Worm (Caenorhabditis elegans) whole organism, L1 larva: ENCODE data around the gene ubq-2.

Experiments used
- C04F5.9 ChIP-seq: sonication (generic microtip); optimal IDR thresholded peaks from 2 replicates; lab custom pipeline; 2016; ENCODE audit warnings: missing genetic modification characterization, missing compliant biosample characterization
- C16A3.4 ChIP-seq: fragments of 150-350 bp; optimal IDR thresholded peaks from 2 replicates; lab custom pipeline; 2014; ENCODE audit warnings: missing biosample characterization, missing genetic modification characterization
- Y116A8C.19 ChIP-seq: sonication (generic microtip); optimal IDR thresholded peaks from 2 replicates; lab custom pipeline; 2016; ENCODE audit warnings: missing compliant biosample characterization, missing genetic modification characterization, borderline replicate concordance
- aha-1 ChIP-seq: fragments of 150-350 bp; optimal IDR thresholded peaks from 2 replicates; lab custom pipeline; 2014; ENCODE audit warnings: missing biosample characterization, missing genetic modification characterization
- ama-1 ChIP-seq: fragments of 150-350 bp; optimal IDR thresholded peaks from 2 replicates; lab custom pipeline; 2014
- blmp-1 ChIP-seq: fragments of 150-350 bp; optimal IDR thresholded peaks from 2 replicates; lab custom pipeline; 2014; ENCODE audit warnings: missing biosample characterization, missing genetic modification characterization
- ceh-8 ChIP-seq: fragments of 200-800 bp; sonication (Bioruptor generic); optimal IDR thresholded peaks from 2 replicates; lab custom pipeline; 2018; ENCODE audit warnings: mild to moderate bottlenecking, missing genetic modification characterization, moderate library complexity, missing compliant biosample characterization
- ceh-88 ChIP-seq: fragments of 200-800 bp; sonication (Bioruptor generic); IDR thresholded peaks from 2 replicates; pipeline ENCODE4 v1.3.6; 2022; ENCODE audit warnings: missing genetic modification characterization, missing compliant biosample characterization
- ces-1 ChIP-seq: fragments of 150-350 bp; optimal IDR thresholded peaks from 2 replicates; lab custom pipeline; 2014; ENCODE audit warnings: missing biosample characterization, missing genetic modification reagents, missing genetic modification characterization
- dsc-1 ChIP-seq: sonication (generic microtip); optimal IDR thresholded peaks from 2 replicates; lab custom pipeline; 2016; ENCODE audit warnings: mild to moderate bottlenecking, missing genetic modification characterization, missing compliant biosample characterization
- efl-1 ChIP-seq, 4 experiments: fragments of 150-350 bp; optimal IDR thresholded peaks in 3 of 4; peaks in 1 of 4; 1 replicate in 1 of 4; 2 replicates in 3 of 4; lab custom pipeline; 2014; ENCODE audit warnings: missing biosample characterization in 2 of 4, missing genetic modification characterization in 2 of 4, missing genetic modification reagents in 2 of 4
- efl-3 ChIP-seq: fragments of 200-800 bp; sonication (Bioruptor generic); optimal IDR thresholded peaks from 2 replicates; lab custom pipeline; 2018; ENCODE audit warnings: mild to moderate bottlenecking, missing genetic modification characterization, missing compliant biosample characterization
- egl-13 ChIP-seq: sonication (generic microtip); optimal IDR thresholded peaks from 2 replicates; lab custom pipeline; 2016; ENCODE audit warnings: missing genotype, missing genetic modification reagents, missing genetic modification characterization, missing compliant biosample characterization
- elt-2 ChIP-seq: sonication (generic microtip); optimal IDR thresholded peaks from 2 replicates; lab custom pipeline; 2016; ENCODE audit warnings: missing genetic modification characterization, mild to moderate bottlenecking, inconsistent platforms, missing compliant biosample characterization, missing genetic modification reagents
- ets-5 ChIP-seq: fragments of 200-800 bp; sonication (Bioruptor generic); IDR thresholded peaks from 2 replicates; pipeline ENCODE4 v1.3.6; 2022; ENCODE audit warnings: missing genetic modification characterization, missing compliant biosample characterization
- grh-1 ChIP-seq: fragments of 200-800 bp; sonication (Bioruptor generic); IDR thresholded peaks from 2 replicates; pipeline ENCODE4 v1.3.6; 2022; ENCODE audit warnings: missing genetic modification reagents, missing genetic modification characterization, missing compliant biosample characterization
- hlh-4 ChIP-seq: sonication (generic microtip); optimal IDR thresholded peaks from 2 replicates; lab custom pipeline; 2016; ENCODE audit warnings: mild to moderate bottlenecking, missing genetic modification characterization, missing compliant biosample characterization
- irx-1 ChIP-seq: sonication (generic microtip); optimal IDR thresholded peaks from 2 replicates; lab custom pipeline; 2016; ENCODE audit warnings: missing genetic modification characterization, missing compliant biosample characterization
- isw-1 ChIP-seq: fragments of 200-800 bp; sonication (Bioruptor generic); IDR thresholded peaks from 2 replicates; pipeline ENCODE4 v1.3.6; 2022; ENCODE audit warnings: missing genetic modification characterization, missing compliant biosample characterization
- lin-14 ChIP-seq: fragments of 200-800 bp; sonication (Bioruptor generic); optimal IDR thresholded peaks from 2 replicates; lab custom pipeline; 2018; ENCODE audit warnings: mild to moderate bottlenecking, missing genetic modification characterization, moderate library complexity, missing compliant biosample characterization
- lin-35 ChIP-seq, 2 experiments: fragments of 150-350 bp; optimal IDR thresholded peaks; 2 replicates each; lab custom pipeline; 2014; ENCODE audit warnings: missing biosample characterization in 2 of 2, missing genetic modification characterization in 2 of 2, missing genetic modification reagents in 2 of 2
- lsy-2 ChIP-seq, 2 experiments: fragments of 150-350 bp; optimal IDR thresholded peaks; 2 replicates each; lab custom pipeline; 2014; ENCODE audit warnings: missing biosample characterization in 2 of 2, missing genetic modification characterization in 2 of 2
- mdl-1 ChIP-seq, 2 experiments: fragments of 150-350 bp; optimal IDR thresholded peaks; 2 replicates each; lab custom pipeline; 2014 to 2017; ENCODE audit warnings: missing biosample characterization in 2 of 2, missing genetic modification characterization in 2 of 2, inconsistent platforms in 1 of 2
- mep-1 ChIP-seq: fragments of 150-350 bp; optimal IDR thresholded peaks from 2 replicates; lab custom pipeline; 2014; ENCODE audit warnings: missing biosample characterization, missing genetic modification characterization
- nhr-12 ChIP-seq: sonication (generic microtip); optimal IDR thresholded peaks from 2 replicates; lab custom pipeline; 2017; ENCODE audit warnings: missing biosample characterization, missing genetic modification characterization
- nhr-19 ChIP-seq: fragments of 200-800 bp; sonication (Bioruptor generic); conservative IDR thresholded peaks from 2 replicates; pipeline ENCODE4 v1.3.6; 2022; ENCODE audit warnings: missing genetic modification characterization, missing compliant biosample characterization
- nhr-20 ChIP-seq: sonication (generic microtip); optimal IDR thresholded peaks from 2 replicates; lab custom pipeline; 2016; ENCODE audit warnings: mild to moderate bottlenecking, missing genetic modification characterization, missing compliant biosample characterization
- nhr-237 ChIP-seq: fragments of 150-350 bp; optimal IDR thresholded peaks from 2 replicates; lab custom pipeline; 2014; ENCODE audit warnings: missing biosample characterization, missing genetic modification characterization
- nhr-28 ChIP-seq: fragments of 150-350 bp; optimal IDR thresholded peaks from 2 replicates; lab custom pipeline; 2014; ENCODE audit warnings: missing biosample characterization, missing genetic modification characterization
- nhr-76 ChIP-seq: sonication (generic microtip); optimal IDR thresholded peaks from 2 replicates; lab custom pipeline; 2017; ENCODE audit warnings: missing biosample characterization, missing genetic modification characterization
- nhr-77 ChIP-seq: fragments of 150-350 bp; optimal IDR thresholded peaks from 2 replicates; lab custom pipeline; 2014; ENCODE audit warnings: missing biosample characterization, missing genetic modification characterization
- nhr-84 ChIP-seq: sonication (generic microtip); optimal IDR thresholded peaks from 2 replicates; lab custom pipeline; 2017; ENCODE audit warnings: missing biosample characterization, missing genetic modification characterization
- nhr-85 ChIP-seq: sonication (generic microtip); peaks from one replicate; lab custom pipeline; 2016; ENCODE audit warnings: missing genetic modification characterization, inconsistent platforms, missing compliant biosample characterization
- nhr-90 ChIP-seq: sonication (generic microtip); optimal IDR thresholded peaks from 2 replicates; lab custom pipeline; 2016; ENCODE audit warnings: mild to moderate bottlenecking, missing genetic modification characterization, missing compliant biosample characterization; ENCODE audit not compliant: poor library complexity
- pax-3 ChIP-seq: fragments of 200-800 bp; sonication (Bioruptor generic); optimal IDR thresholded peaks from 2 replicates; lab custom pipeline; 2018; ENCODE audit warnings: mild to moderate bottlenecking, missing genetic modification characterization, moderate library complexity, missing compliant biosample characterization
- rnt-1 ChIP-seq: sonication (generic microtip); optimal IDR thresholded peaks from 2 replicates; lab custom pipeline; 2016; ENCODE audit warnings: mild to moderate bottlenecking, missing genetic modification characterization, moderate library complexity, missing compliant biosample characterization
- skn-1 ChIP-seq: fragments of 150-350 bp; optimal IDR thresholded peaks from 2 replicates; lab custom pipeline; 2014; ENCODE audit warnings: missing biosample characterization, missing genetic modification characterization
- snpc-4 ChIP-seq: fragments of 150-350 bp; optimal IDR thresholded peaks from 2 replicates; lab custom pipeline; 2014; ENCODE audit warnings: missing biosample characterization, missing genetic modification characterization
- snu-23 ChIP-seq: sonication (generic microtip); optimal IDR thresholded peaks from 2 replicates; lab custom pipeline; 2016; ENCODE audit warnings: missing genetic modification characterization, missing compliant biosample characterization
- sox-4 ChIP-seq: sonication (generic microtip); optimal IDR thresholded peaks from 2 replicates; lab custom pipeline; 2016; ENCODE audit warnings: missing genetic modification characterization, missing compliant biosample characterization
- sup-37 ChIP-seq: fragments of 200-800 bp; sonication (Bioruptor generic); optimal IDR thresholded peaks from 2 replicates; lab custom pipeline; 2018; ENCODE audit warnings: mild to moderate bottlenecking, missing genetic modification characterization, missing compliant biosample characterization
- swsn-7 ChIP-seq: sonication (generic microtip); optimal IDR thresholded peaks from 2 replicates; lab custom pipeline; 2016; ENCODE audit warnings: missing genetic modification characterization, missing compliant biosample characterization
- tbx-2 ChIP-seq: sonication (generic microtip); optimal IDR thresholded peaks from 2 replicates; lab custom pipeline; 2016; ENCODE audit warnings: missing genetic modification characterization, missing compliant biosample characterization
- tlp-1 ChIP-seq: fragments of 150-350 bp; optimal IDR thresholded peaks from 2 replicates; lab custom pipeline; 2014; ENCODE audit warnings: missing biosample characterization, missing genetic modification characterization
- unc-130 ChIP-seq: fragments of 150-350 bp; optimal IDR thresholded peaks from 2 replicates; lab custom pipeline; 2017; ENCODE audit warnings: missing biosample characterization, missing genetic modification characterization, inconsistent platforms
- unc-30 ChIP-seq: sonication (generic microtip); optimal IDR thresholded peaks from 2 replicates; lab custom pipeline; 2017; ENCODE audit warnings: missing biosample characterization, missing genetic modification characterization
- unc-86 ChIP-seq: sonication (generic microtip); optimal IDR thresholded peaks from 2 replicates; lab custom pipeline; 2016; ENCODE audit warnings: missing genetic modification characterization, missing compliant biosample characterization
- vab-15 ChIP-seq: sonication (generic microtip); optimal IDR thresholded peaks from 2 replicates; lab custom pipeline; 2017; ENCODE audit warnings: missing genotype, mild to moderate bottlenecking, missing genetic modification characterization, missing compliant biosample characterization
- xbp-1 ChIP-seq: sonication (generic microtip); optimal IDR thresholded peaks from 2 replicates; lab custom pipeline; 2016; ENCODE audit warnings: missing genetic modification characterization, missing compliant biosample characterization
- zag-1 ChIP-seq: fragments of 150-350 bp; optimal IDR thresholded peaks from 2 replicates; lab custom pipeline; 2014; ENCODE audit warnings: missing biosample characterization, missing genetic modification characterization
- zip-4 ChIP-seq: fragments of 200-800 bp; sonication (Bioruptor generic); optimal IDR thresholded peaks from 2 replicates; lab custom pipeline; 2018; ENCODE audit warnings: mild to moderate bottlenecking, missing genetic modification characterization, moderate library complexity, missing compliant biosample characterization
- ztf-4 ChIP-seq: fragments of 150-350 bp; optimal IDR thresholded peaks from 2 replicates; lab custom pipeline; 2014; ENCODE audit warnings: missing biosample characterization, missing genetic modification characterization

Gene ubq-2

DNA sequence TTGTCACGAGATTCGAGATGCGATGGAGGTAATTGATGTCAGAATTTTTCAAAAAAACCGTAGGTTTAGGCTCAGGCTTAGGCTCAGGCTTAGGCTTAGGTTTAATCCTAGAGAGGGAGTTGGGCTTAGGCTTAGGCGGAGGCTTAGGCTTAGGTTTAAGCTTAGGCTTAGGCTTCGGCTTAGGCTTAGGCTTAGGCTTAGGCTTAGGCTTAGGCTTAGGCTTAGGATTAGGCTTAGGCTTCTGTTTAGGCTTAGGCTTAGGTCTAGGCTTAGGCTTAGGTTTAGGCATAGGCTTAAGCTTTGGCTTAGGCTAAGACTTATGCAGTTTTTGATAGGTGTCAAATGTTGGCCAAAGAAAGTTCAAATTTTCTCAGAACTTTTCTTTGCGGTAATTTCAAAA lies 26.0 kb upstream of the ubq-2 start:
- TF ChIP-seq snpc-4 (no peak), ets-5 (GFP tag; lab: Robert Waterston, UW) (no peak), zip-4 (GFP tag; lab: Kevin White, UChicago) (no peak), unc-130 (tag; lab: Kevin White, UChicago) (no peak), Y116A8C.19 (tag; lab: Kevin White, UChicago) (no peak), grh-1 (no peak), isw-1 (GFP tag; lab: Robert Waterston, UW) (no peak)

DNA sequence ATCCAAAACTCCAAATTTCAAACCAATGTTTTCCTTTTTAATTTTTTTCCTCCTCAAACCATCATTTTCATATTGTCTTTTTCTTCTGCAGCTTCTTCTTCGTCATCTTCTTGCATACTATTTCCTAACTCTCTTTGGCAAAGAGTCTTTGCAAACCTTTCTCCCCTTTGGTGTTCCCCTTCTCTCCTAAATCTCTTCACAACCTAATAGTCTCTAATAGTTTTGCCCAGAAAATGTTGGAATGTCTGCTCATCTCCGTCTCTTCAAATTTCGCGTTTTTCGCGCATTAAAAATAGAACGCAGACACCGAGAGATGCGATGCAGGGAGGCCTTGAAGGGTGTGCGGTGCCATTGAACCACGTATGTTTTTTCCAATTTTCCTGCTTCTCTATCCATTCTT lies 23.8 kb upstream of the ubq-2 start, which contains the start of gene ZK1010.10:
ZK1010.10 (plus strand) TSS at position 286 of the 400 bp plus-strand sequence.
- peak; percentile 23 for TF ChIP-seq tbx-2 (tag; lab: Kevin White, UChicago)
- TF ChIP-seq C16A3.4 (tag; lab: Kevin White, UChicago): no peak
- no peak for TF ChIP-seq hlh-4 (tag; lab: Kevin White, UChicago)
- no peak for TF ChIP-seq nhr-84 (tag; lab: Kevin White, UChicago)
- no peak for TF ChIP-seq Y116A8C.19 (tag; lab: Kevin White, UChicago)
- TF ChIP-seq blmp-1 (tag; lab: Kevin White, UChicago): peak; percentile 47
- no peak for TF ChIP-seq nhr-12
- peak; percentile 48 for TF ChIP-seq skn-1
- no peak for TF ChIP-seq egl-13
- TF ChIP-seq unc-130 (tag; lab: Kevin White, UChicago): no peak
- no peak for TF ChIP-seq ceh-88
- no peak for TF ChIP-seq xbp-1
- no peak for TF ChIP-seq C04F5.9
- no peak for TF ChIP-seq ceh-8 (GFP tag; lab: Kevin White, UChicago)
- TF ChIP-seq nhr-20: no peak
- no peak for TF ChIP-seq aha-1 (tag; lab: Kevin White, UChicago)
- no peak for TF ChIP-seq lin-14
- TF ChIP-seq grh-1: no peak
- peak; percentile 4 for TF ChIP-seq snpc-4
- no peak for TF ChIP-seq tlp-1 (tag; lab: Kevin White, UChicago)
- no peak for TF ChIP-seq pax-3 (tag; lab: Kevin White, UChicago)
- TF ChIP-seq nhr-28: no peak
- no peak for TF ChIP-seq ces-1 (GFP tag; lab: Kevin White, UChicago)
- peak in 1 of 2 experiments; percentile 39 for TF ChIP-seq mdl-1 (tag; optimal IDR thresholded peaks at IDR 0.05; lab: Kevin White, UChicago)
- TF ChIP-seq mep-1 (tag; lab: Kevin White, UChicago): peak; percentile 36
- TF ChIP-seq vab-15: no peak
- TF ChIP-seq sup-37: no peak
- no peak for TF ChIP-seq irx-1 (tag; lab: Kevin White, UChicago)
- peak; percentile 18 for TF ChIP-seq isw-1 (GFP tag; lab: Robert Waterston, UW)
- no peak for TF ChIP-seq zag-1 (tag; lab: Kevin White, UChicago)
- TF ChIP-seq dsc-1 (tag; lab: Kevin White, UChicago): no peak
- TF ChIP-seq ama-1: no peak
- TF ChIP-seq ztf-4: no peak
- no peak for TF ChIP-seq rnt-1 (tag; lab: Kevin White, UChicago)
- TF ChIP-seq nhr-76 (tag; lab: Kevin White, UChicago): no peak
- TF ChIP-seq lin-35 (GFP tag; optimal IDR thresholded peaks at IDR 0.05; lab: Kevin White, UChicago): peak; percentile 47 to 59
- peak; percentile 62 to 78 for TF ChIP-seq efl-1 (optimal IDR thresholded peaks at IDR 0.05; lab: Kevin White, UChicago)
- peak; percentile 40 to 70 for TF ChIP-seq efl-1 (GFP tag; optimal IDR thresholded peaks at IDR 0.05 in 1 of 2; lab: Kevin White, UChicago)
- peak in 1 of 2 experiments; percentile 77 for TF ChIP-seq lsy-2 (tag; optimal IDR thresholded peaks at IDR 0.05; lab: Kevin White, UChicago)
- TF ChIP-seq efl-3 (GFP tag; lab: Kevin White, UChicago): no peak
- no peak for TF ChIP-seq unc-86 (tag; lab: Kevin White, UChicago)
- no peak for TF ChIP-seq ets-5 (GFP tag; lab: Robert Waterston, UW)
- TF ChIP-seq nhr-85: peak; percentile 75
- no peak for TF ChIP-seq nhr-237 (tag; lab: Kevin White, UChicago)
- no peak for TF ChIP-seq nhr-19 (GFP tag; lab: Robert Waterston, UW)
- TF ChIP-seq snu-23 (GFP tag; lab: Kevin White, UChicago): peak; percentile 36
- no peak for TF ChIP-seq elt-2 (tag; lab: Kevin White, UChicago)
- TF ChIP-seq unc-30 (tag; lab: Kevin White, UChicago): no peak
- TF ChIP-seq nhr-90 (tag; lab: Kevin White, UChicago): no peak
- peak; percentile 30 for TF ChIP-seq swsn-7
- peak; percentile 13 for TF ChIP-seq nhr-77
- TF ChIP-seq sox-4: no peak
